Fruit fly (Drosophila melanogaster): Measurements from ENCODE around the gene alpha-Man-IIa.

The alpha-Man-IIa gene

dm6 chr3R:9450672-9451071, 38.3 kb downstream of the alpha-Man-IIa start (continued):
- TF ChIP-seq Aef1 (GFP tag; IDR thresholded peaks at IDR 0.05) (no peak), HHEX (GFP tag; optimal IDR thresholded peaks at IDR 0.05) (no peak), Sin3A (optimal IDR thresholded peaks at IDR 0.05) (no peak), tin (GFP tag; optimal IDR thresholded peaks at IDR 0.05) (no peak), CG7963 (GFP tag; IDR thresholded peaks at IDR 0.05; ENCODE audit: partially characterized antibody) (no peak), sob (GFP tag; IDR thresholded peaks at IDR 0.05) (peak; percentile 12; the same call in 1 of the 2 replicates), CG42726 (GFP tag; IDR thresholded peaks at IDR 0.05; ENCODE audit: partially characterized antibody) (no peak), unpg (GFP tag; optimal IDR thresholded peaks at IDR 0.05) (no peak), Atf6 (GFP tag; IDR thresholded peaks at IDR 0.05) (0 out of 2 replicates have a peak, but pooled peaks have one; percentile 11), gt (GFP tag; IDR thresholded peaks at IDR 0.05) (no peak), luna (GFP tag; optimal IDR thresholded peaks at IDR 0.05) (peak; percentile 7), zen (tag; optimal IDR thresholded peaks at IDR 0.05) (no peak), dpn (GFP tag; optimal IDR thresholded peaks at IDR 0.05) (no peak), ERR (GFP tag; optimal IDR thresholded peaks at IDR 0.05) (no peak), B-H2 (GFP tag; optimal IDR thresholded peaks at IDR 0.05) (no peak), crc (GFP tag; optimal IDR thresholded peaks at IDR 0.05) (no peak)

- TF ChIP-seq Ets65A (GFP tag), result peak; percentile 44
- TF ChIP-seq Ptx1 (GFP tag; IDR thresholded peaks at IDR 0.05), result no peak
- no peak for TF ChIP-seq CG4360 (GFP tag; IDR thresholded peaks at IDR 0.05)
- no peak for TF ChIP-seq tgo (GFP tag; IDR thresholded peaks at IDR 0.05)
- peak; percentile 60; the same call in 1 of the 3 replicates for TF ChIP-seq CG11695 (GFP tag; IDR thresholded peaks at IDR 0.05)
- peak in 1 of 2 experiments; percentile 83 for TF ChIP-seq Pdp1 (GFP tag; optimal IDR thresholded peaks at IDR 0.05)
- TF ChIP-seq lola (GFP tag; optimal IDR thresholded peaks at IDR 0.05), result peak in 1 of 3 experiments; percentile 1
- no peak for TF ChIP-seq ERR (GFP tag; optimal IDR thresholded peaks at IDR 0.05)
- TF ChIP-seq Med (GFP tag), result peak; percentile 10
- TF ChIP-seq sens (GFP tag), result peak; percentile 48
These were observed 42.6 kb downstream of the alpha-Man-IIa start for dm6 chr3R:9454980-9455379.

DNA sequence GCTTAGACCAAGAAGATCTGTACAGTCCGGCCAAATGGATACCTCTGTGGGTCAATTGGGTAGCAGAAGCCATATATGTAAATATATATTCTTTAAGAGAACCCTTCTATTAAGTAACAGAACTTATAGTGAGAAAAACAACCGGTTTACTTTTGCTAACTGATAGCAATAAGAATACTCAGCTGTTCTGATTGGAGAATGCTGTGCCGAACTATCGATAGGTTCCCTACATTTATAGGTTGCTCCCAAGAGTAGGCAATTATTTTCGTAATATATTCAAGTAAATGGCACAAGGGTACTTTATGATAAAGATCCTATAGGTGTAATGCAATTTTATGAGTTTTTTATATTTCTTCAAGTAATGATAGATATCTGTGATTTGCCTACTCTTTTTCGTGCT, 44.0 kb downstream of the alpha-Man-IIa start, which contains the start of gene GstZ1:
Gene GstZ1, minus strand, starts transcription at position 174 of the 400 bp plus-strand sequence.
- TF ChIP-seq tna (GFP tag; IDR thresholded peaks at IDR 0.05; ENCODE audit: partially characterized antibody) (no peak; the same call in 1 of the 2 replicates), Doc3 (GFP tag; IDR thresholded peaks at IDR 0.05; ENCODE audit: partially characterized antibody) (peak; percentile 67; the same call in 2 of the 3 replicates), CG10959 (GFP tag; IDR thresholded peaks at IDR 0.05) (no peak), Max (GFP tag; optimal IDR thresholded peaks at IDR 0.05) (no peak), CG17328 (GFP tag; IDR thresholded peaks at IDR 0.05) (no peak), seq (GFP tag; IDR thresholded peaks at IDR 0.05) (no peak), E2f1 (GFP tag; IDR thresholded peaks at IDR 0.05) (no peak), sqz (GFP tag; optimal IDR thresholded peaks at IDR 0.05) (no peak), Fer1 (GFP tag; optimal IDR thresholded peaks at IDR 0.05) (no peak), CG9727 (GFP tag; optimal IDR thresholded peaks at IDR 0.05) (no peak), CG12659 (GFP tag; optimal IDR thresholded peaks at IDR 0.05) (no peak), CG14014 (GFP tag; IDR thresholded peaks at IDR 0.05) (no peak), lola (GFP tag; optimal IDR thresholded peaks at IDR 0.05) (no peak), Adf1 (GFP tag; IDR thresholded peaks at IDR 0.05) (no peak), CG5245 (GFP tag; optimal IDR thresholded peaks at IDR 0.05) (no peak), mam (GFP tag; optimal IDR thresholded peaks at IDR 0.05) (no peak), ken (GFP tag; IDR thresholded peaks at IDR 0.05) (no peak), CG18262 (tag; optimal IDR thresholded peaks at IDR 0.05) (peak; percentile 15), ewg (GFP tag; optimal IDR thresholded peaks at IDR 0.05) (no peak), CG32767 (GFP tag; IDR thresholded peaks at IDR 0.05) (no peak), Taf1 (GFP tag; IDR thresholded peaks at IDR 0.05) (no peak), aop (GFP tag; IDR thresholded peaks at IDR 0.05) (no peak), CG4404 (GFP tag; IDR thresholded peaks at IDR 0.05) (no peak), CoRest (tag; optimal IDR thresholded peaks at IDR 0.05) (no peak), sc (optimal IDR thresholded peaks at IDR 0.05) (no peak), sc (GFP tag; optimal IDR thresholded peaks at IDR 0.05) (no peak), CG2120 (GFP tag; optimal IDR thresholded peaks at IDR 0.05) (no peak)
